Worm (Caenorhabditis elegans): ENCODE measurements around the gene nft-1.

Gene nft-1

ce11 chrIII:11918247-11918769 is 5.4 kb upstream of the nft-1 start, which contains the start of gene znf-593 (continued):
- TF ChIP-seq unc-62 (GFP tag; optimal IDR thresholded peaks at IDR 0.05 in 1 of 2) (no peak), unc-62 (tag; optimal IDR thresholded peaks at IDR 0.05) (no peak), lin-38 (GFP tag; IDR thresholded peaks at IDR 0.05) (peak; percentile 19; the same call in 1 of the 2 replicates)

- no peak for TF ChIP-seq zfp-3 (GFP tag; conservative IDR thresholded peaks at IDR 0.05)
- peak; percentile 11 for TF ChIP-seq nhr-77 (tag; optimal IDR thresholded peaks at IDR 0.05)
- TF ChIP-seq nhr-25 (tag; optimal IDR thresholded peaks at IDR 0.05; ENCODE audit: borderline replicate concordance, insufficient read depth): peak; percentile 40
- TF ChIP-seq skn-1 (tag; optimal IDR thresholded peaks at IDR 0.05): no peak
- TF ChIP-seq daf-19 (GFP tag; conservative IDR thresholded peaks at IDR 0.05): no peak
- TF ChIP-seq nhr-237 (tag; optimal IDR thresholded peaks at IDR 0.05): no peak
- no peak for TF ChIP-seq ceh-44 (GFP tag; IDR thresholded peaks at IDR 0.05)
- no peak for TF ChIP-seq nhr-102 (tag; optimal IDR thresholded peaks at IDR 0.05)
- no peak for TF ChIP-seq ZK337.2 (GFP tag; IDR thresholded peaks at IDR 0.05)
- TF ChIP-seq dve-1 (tag; optimal IDR thresholded peaks at IDR 0.05; ENCODE audit: insufficient read depth): peak; percentile 72
- TF ChIP-seq lin-13 (GFP tag; optimal IDR thresholded peaks at IDR 0.05): peak; percentile 3
- TF ChIP-seq ztf-7 (tag; optimal IDR thresholded peaks at IDR 0.05): no peak
- TF ChIP-seq hif-1 (tag; optimal IDR thresholded peaks at IDR 0.05): peak in 1 of 2 experiments; percentile 45
- TF ChIP-seq ztf-11 (tag; optimal IDR thresholded peaks at IDR 0.05): no peak
- peak; percentile 55 for TF ChIP-seq lin-38 (GFP tag; IDR thresholded peaks at IDR 0.05)
- TF ChIP-seq nhr-28 (tag; optimal IDR thresholded peaks at IDR 0.05): peak; percentile 32
- peak in 1 of 2 experiments; percentile 80 for TF ChIP-seq lsy-2 (tag; optimal IDR thresholded peaks at IDR 0.05)
- TF ChIP-seq nhr-41 (GFP tag; IDR thresholded peaks at IDR 0.05): no peak
- no peak for TF ChIP-seq daf-12 (tag; optimal IDR thresholded peaks at IDR 0.05)
- no peak for TF ChIP-seq ceh-82 (tag; optimal IDR thresholded peaks at IDR 0.05)
- peak; percentile 22 for TF ChIP-seq hlh-30 (tag; optimal IDR thresholded peaks at IDR 0.05; ENCODE audit: insufficient read depth)
- no peak for TF ChIP-seq hmg-1.1 (GFP tag; IDR thresholded peaks at IDR 0.05)
- no peak for TF ChIP-seq ceh-32 (tag; optimal IDR thresholded peaks at IDR 0.05; ENCODE audit: poor library complexity)
- TF ChIP-seq aha-1 (tag): peak; percentile 36
- peak; percentile 51 for TF ChIP-seq hlh-11 (tag; optimal IDR thresholded peaks at IDR 0.05)
- TF ChIP-seq F26F4.8 (GFP tag; conservative IDR thresholded peaks at IDR 0.05): no peak
- no peak for TF ChIP-seq vab-7 (GFP tag; IDR thresholded peaks at IDR 0.05)
- no peak for TF ChIP-seq pha-4 (GFP tag; IDR thresholded peaks at IDR 0.05)
- no peak for TF ChIP-seq pha-4 (tag; optimal IDR thresholded peaks at IDR 0.05)
- no peak for TF ChIP-seq F10B5.3 (tag; optimal IDR thresholded peaks at IDR 0.05)
- TF ChIP-seq Y48G9A.11 (GFP tag; IDR thresholded peaks at IDR 0.05): no peak
- no peak for TF ChIP-seq Y5F2A.4 (GFP tag; optimal IDR thresholded peaks at IDR 0.05)
- TF ChIP-seq fos-1 (tag; optimal IDR thresholded peaks at IDR 0.05): no peak
- no peak for TF ChIP-seq nhr-48 (tag; optimal IDR thresholded peaks at IDR 0.05)
- peak in 1 of 2 experiments; percentile 8 for TF ChIP-seq unc-62 (GFP tag; optimal IDR thresholded peaks at IDR 0.05 in 1 of 2)
- no peak for TF ChIP-seq unc-62 (tag; optimal IDR thresholded peaks at IDR 0.05)
- peak; percentile 58 for TF ChIP-seq mep-1 (tag; optimal IDR thresholded peaks at IDR 0.05)
- TF ChIP-seq tra-1 (GFP tag; IDR thresholded peaks at IDR 0.05): no peak
- TF ChIP-seq egl-43 (GFP tag; IDR thresholded peaks at IDR 0.05): no peak
- TF ChIP-seq daf-16 (GFP tag; optimal IDR thresholded peaks at IDR 0.05): no peak
- TF ChIP-seq daf-16 (tag; optimal IDR thresholded peaks at IDR 0.05): peak; percentile 21
- TF ChIP-seq dpl-1 (GFP tag; optimal IDR thresholded peaks at IDR 0.05): peak; percentile 72
- no peak for TF ChIP-seq saeg-2 (GFP tag; IDR thresholded peaks at IDR 0.05)
- TF ChIP-seq fkh-10 (GFP tag; optimal IDR thresholded peaks at IDR 0.05): no peak
- TF ChIP-seq rbr-2 (tag; optimal IDR thresholded peaks at IDR 0.05): peak; percentile 39
- TF ChIP-seq mes-2 (tag; optimal IDR thresholded peaks at IDR 0.05; ENCODE audit: poor library complexity, severe bottlenecking): peak; percentile 83
- no peak for TF ChIP-seq spr-3 (GFP tag; optimal IDR thresholded peaks at IDR 0.05)
- TF ChIP-seq nhr-6 (tag; optimal IDR thresholded peaks at IDR 0.05): no peak
These were observed 3.4 kb upstream of the nft-1 start, which contains the start of the genes ccf-1 and trap-4 for ce11 chrIII:11920187-11920785. Gene ccf-1, minus strand, starts transcription at chrIII:11920237. Gene trap-4, plus strand, starts transcription at chrIII:11920735.

Data from whole organism, L4 larva.